Fruit fly (Drosophila melanogaster): Measurements from ENCODE around the gene CG6204.
A peak's percentile ranks its signal among the peaks of the same experiment; 100 is the strongest.

CG6204 gene

DNA sequence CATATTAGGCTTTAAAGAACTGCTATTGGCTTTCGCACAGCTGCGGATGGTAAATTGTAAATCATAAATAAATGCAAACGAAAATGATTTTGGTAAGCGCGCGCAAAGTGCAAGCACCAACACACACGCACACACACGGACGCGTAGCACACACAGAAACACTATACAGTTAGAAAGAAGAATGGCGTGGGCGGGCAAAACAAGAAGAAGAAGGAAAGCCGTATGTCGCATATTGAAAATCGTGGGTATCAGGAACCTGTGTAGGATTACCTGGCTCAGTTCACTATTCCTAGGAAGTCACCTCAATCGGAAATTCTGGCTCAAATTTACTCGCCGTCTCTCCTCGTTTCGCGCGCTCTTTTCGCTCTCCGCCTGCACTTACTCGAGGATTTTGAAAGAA, 27.2 kb downstream of the CG6204 start, which contains the start of gene cav:
cav (plus strand) TSS at position 259 of the 400 bp plus-strand sequence.
- no peak for TF ChIP-seq sob (GFP tag; IDR thresholded peaks at IDR 0.05)
- peak; percentile 45 for TF ChIP-seq cg (GFP tag; optimal IDR thresholded peaks at IDR 0.05)
- no peak for TF ChIP-seq CG7786 (GFP tag; optimal IDR thresholded peaks at IDR 0.05)
- 0 out of 3 replicates have a peak, but pooled peaks have one; percentile 38 for TF ChIP-seq sr (GFP tag; IDR thresholded peaks at IDR 0.05)
- TF ChIP-seq CG17385 (GFP tag; optimal IDR thresholded peaks at IDR 0.05): peak; percentile 80
- TF ChIP-seq CG2199 (GFP tag; IDR thresholded peaks at IDR 0.05): 0 out of 3 replicates have a peak, but pooled peaks have one; percentile 20
- peak; percentile 78 for TF ChIP-seq CG15479 (GFP tag; optimal IDR thresholded peaks at IDR 0.05)
- peak; percentile 1 for TF ChIP-seq Sin3A (optimal IDR thresholded peaks at IDR 0.05)

- TF ChIP-seq kni (GFP tag; optimal IDR thresholded peaks at IDR 0.05): no peak
- TF ChIP-seq CG6654 (GFP tag; optimal IDR thresholded peaks at IDR 0.05): no peak
- peak; percentile 27 for TF ChIP-seq Deaf1 (tag; optimal IDR thresholded peaks at IDR 0.05)
- TF ChIP-seq amos (GFP tag; IDR thresholded peaks at IDR 0.05; ENCODE audit: partially characterized antibody): peak; percentile 65
- TF ChIP-seq HLHmδ (GFP tag; optimal IDR thresholded peaks at IDR 0.05): no peak
- TF ChIP-seq z (GFP tag; IDR thresholded peaks at IDR 0.05): no peak
- TF ChIP-seq CG13123 (GFP tag; optimal IDR thresholded peaks at IDR 0.05): no peak
- TF ChIP-seq bab2 (GFP tag; optimal IDR thresholded peaks at IDR 0.05): peak; percentile 68
- 0 out of 2 replicates have a peak, but pooled peaks have one; percentile 16 for TF ChIP-seq HLH3B (GFP tag; IDR thresholded peaks at IDR 0.05)
- TF ChIP-seq PHDP (tag; optimal IDR thresholded peaks at IDR 0.05): peak; percentile 49
- no peak for TF ChIP-seq BtbVII (GFP tag; optimal IDR thresholded peaks at IDR 0.05)
- peak; percentile 56 for TF ChIP-seq rib (GFP tag; IDR thresholded peaks at IDR 0.05)
- peak; percentile 64; the same call in 1 of the 3 replicates for TF ChIP-seq ken (GFP tag; IDR thresholded peaks at IDR 0.05)
- TF ChIP-seq psq (GFP tag; optimal IDR thresholded peaks at IDR 0.05): peak; percentile 99
- peak; percentile 35 for TF ChIP-seq CG17359 (tag; optimal IDR thresholded peaks at IDR 0.05)
- TF ChIP-seq CG17912 (GFP tag; optimal IDR thresholded peaks at IDR 0.05): no peak
- peak; percentile 64 for TF ChIP-seq hbn (GFP tag; IDR thresholded peaks at IDR 0.05; ENCODE audit: partially characterized antibody)
- TF ChIP-seq insv (GFP tag; optimal IDR thresholded peaks at IDR 0.05): peak in 1 of 2 experiments; percentile 38
- TF ChIP-seq CG31441 (GFP tag; IDR thresholded peaks at IDR 0.05): no peak
- peak in 1 of 2 experiments; percentile 43 for TF ChIP-seq Eip74EF (GFP tag; optimal IDR thresholded peaks at IDR 0.05)
- TF ChIP-seq gce (GFP tag; IDR thresholded peaks at IDR 0.05): no peak
- TF ChIP-seq CG15514 (GFP tag; optimal IDR thresholded peaks at IDR 0.05): peak; percentile 67
- TF ChIP-seq NC2β (GFP tag; optimal IDR thresholded peaks at IDR 0.05): peak; percentile 62
- TF ChIP-seq CG12659 (GFP tag; optimal IDR thresholded peaks at IDR 0.05): peak; percentile 73
- peak; percentile 70 for TF ChIP-seq CG14710 (tag; optimal IDR thresholded peaks at IDR 0.05)
- TF ChIP-seq CG3838 (GFP tag; optimal IDR thresholded peaks at IDR 0.05): peak; percentile 4
- no peak for TF ChIP-seq hth (optimal IDR thresholded peaks at IDR 0.05)
- TF ChIP-seq otp (GFP tag; IDR thresholded peaks at IDR 0.05): peak; percentile 63; the same call in 2 of the 3 replicates
- no peak for TF ChIP-seq CG10321 (GFP tag; IDR thresholded peaks at IDR 0.05)
- peak; percentile 25 for TF ChIP-seq NK7.1 (GFP tag; optimal IDR thresholded peaks at IDR 0.05)
- TF ChIP-seq CG9876 (GFP tag; optimal IDR thresholded peaks at IDR 0.05): peak; percentile 10
- peak; percentile 52 for TF ChIP-seq Ptx1 (GFP tag; IDR thresholded peaks at IDR 0.05)
- TF ChIP-seq Poxn (GFP tag; IDR thresholded peaks at IDR 0.05): 0 out of 2 replicates have a peak, but pooled peaks have one; percentile 22
- TF ChIP-seq Mad (GFP tag; optimal IDR thresholded peaks at IDR 0.05): peak; percentile 64
- no peak for TF ChIP-seq CG6765 (GFP tag; optimal IDR thresholded peaks at IDR 0.05)
- no peak for TF ChIP-seq yki (optimal IDR thresholded peaks at IDR 0.05)
- no peak for TF ChIP-seq crp (GFP tag; optimal IDR thresholded peaks at IDR 0.05)
- no peak; the same call in 1 of the 2 replicates for TF ChIP-seq CG14441 (GFP tag; IDR thresholded peaks at IDR 0.05)
- TF ChIP-seq Abd-B (GFP tag; optimal IDR thresholded peaks at IDR 0.05): peak; percentile 80
Observed at dm6 chr3R:24221334-24222302, 28.0 kb downstream of the CG6204 start, which contains the start of gene twin. twin (minus strand) TSS chr3R:24221965.
